Fruit fly (Drosophila melanogaster) S2 (cell line): Measurements from ENCODE around the gene sing.

Experiments used
- CG8478 ChIP-seq: fragments of >200 bp; optimal IDR thresholded peaks from 2 replicates; lab custom pipeline; 2018
- CTCF ChIP-seq, 2 experiments: fragments of >200 bp; optimal IDR thresholded peaks; 2 replicates each; lab custom pipeline; 2018

DNA sequence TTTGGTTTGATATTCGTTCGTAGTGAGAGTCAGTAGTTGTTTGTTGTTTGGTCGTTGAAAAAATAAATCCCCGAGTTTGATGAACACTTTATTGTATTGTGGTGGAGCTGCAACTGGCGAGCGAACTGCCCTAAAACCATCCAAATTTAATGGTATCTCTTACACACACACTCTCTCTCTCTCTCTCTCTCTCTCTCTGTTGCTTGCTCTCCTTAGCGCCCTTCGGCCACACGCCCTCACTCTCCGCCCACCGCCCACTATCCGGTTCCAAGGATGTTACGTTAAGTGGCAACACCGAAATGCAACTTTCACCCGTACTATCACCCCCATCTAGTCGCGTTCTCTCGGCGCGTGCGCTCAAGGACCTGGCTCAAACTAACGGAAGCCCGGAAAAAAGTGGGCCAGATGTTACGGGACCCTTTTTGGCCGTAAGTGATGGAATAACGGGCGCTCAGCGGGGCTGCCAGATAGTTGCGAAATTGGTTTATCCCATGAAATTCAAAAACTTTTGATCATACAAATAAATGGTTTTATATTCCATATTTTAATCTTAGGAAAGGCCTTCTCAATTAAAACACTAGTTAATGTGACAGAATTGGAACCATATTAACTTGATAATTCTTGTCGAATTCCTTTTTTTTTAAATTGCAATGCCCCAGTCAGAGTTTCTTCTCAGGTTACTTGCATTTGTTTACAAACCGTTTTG lies 8.5 kb downstream of the sing start:
- TF ChIP-seq CG8478: no peak
- no peak for TF ChIP-seq CTCF (optimal IDR thresholded peaks at IDR 0.05; lab: Kevin White, UChicago)
